Worm (Caenorhabditis elegans): ENCODE results near the gene F54D12.7.

The F54D12.7 gene

ce11 chrII:1343748-1344147 is 41.4 kb downstream of the F54D12.7 start:
- TF ChIP-seq flt-1 (GFP tag; IDR thresholded peaks at IDR 0.05) (no peak), tbx-37 (GFP tag; conservative IDR thresholded peaks at IDR 0.05) (no peak), ceh-36 (tag; optimal IDR thresholded peaks at IDR 0.05) (no peak)

ce11 chrII:1341416-1341815 is 43.8 kb downstream of the F54D12.7 start:
- no peak for TF ChIP-seq ceh-13 (GFP tag; optimal IDR thresholded peaks at IDR 0.05)
- TF ChIP-seq pes-1 (GFP tag; IDR thresholded peaks at IDR 0.05): no peak
- no peak for TF ChIP-seq ama-1 (optimal IDR thresholded peaks at IDR 0.05)
- no peak for TF ChIP-seq sea-1 (GFP tag; conservative IDR thresholded peaks at IDR 0.05)
- TF ChIP-seq F13C5.2 (tag; optimal IDR thresholded peaks at IDR 0.05): no peak

DNA sequence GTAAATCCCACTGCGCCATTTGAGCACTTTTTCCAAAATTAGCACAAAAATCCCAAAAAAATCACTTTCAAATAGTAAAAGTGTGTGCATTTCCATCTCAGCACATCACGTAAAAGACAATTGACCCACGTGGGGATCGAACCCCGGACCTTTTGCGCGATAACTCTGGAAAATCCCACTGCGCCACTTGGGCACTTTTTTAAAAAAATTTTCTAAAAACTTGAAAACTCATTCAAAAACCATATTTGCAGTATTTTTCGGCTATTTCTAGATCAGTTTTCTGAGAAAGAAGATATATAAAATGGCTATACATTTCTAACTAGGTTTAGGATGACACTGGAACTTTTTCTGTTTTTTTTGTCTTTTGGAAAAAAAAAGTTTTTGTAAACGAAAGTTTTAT is 45.1 kb downstream of the F54D12.7 start:
- TF ChIP-seq hmbx-1 (tag; optimal IDR thresholded peaks at IDR 0.05): no peak
- no peak for TF ChIP-seq aly-1 (tag; optimal IDR thresholded peaks at IDR 0.05)
- TF ChIP-seq F13C5.2 (tag; optimal IDR thresholded peaks at IDR 0.05): no peak
- TF ChIP-seq flt-1 (GFP tag; IDR thresholded peaks at IDR 0.05): no peak
- TF ChIP-seq pes-1 (GFP tag; IDR thresholded peaks at IDR 0.05): no peak
- TF ChIP-seq B0310.2 (tag; optimal IDR thresholded peaks at IDR 0.05): no peak
- TF ChIP-seq hmg-4 (GFP tag; optimal IDR thresholded peaks at IDR 0.05): no peak
- no peak for TF ChIP-seq ama-1 (optimal IDR thresholded peaks at IDR 0.05)
- no peak for TF ChIP-seq tbx-11 (GFP tag; IDR thresholded peaks at IDR 0.05)
- no peak for TF ChIP-seq sea-1 (GFP tag; conservative IDR thresholded peaks at IDR 0.05)
- no peak for TF ChIP-seq ceh-36 (tag; optimal IDR thresholded peaks at IDR 0.05)
- no peak for TF ChIP-seq ets-7 (tag; optimal IDR thresholded peaks at IDR 0.05)
- TF ChIP-seq tra-4 (tag; optimal IDR thresholded peaks at IDR 0.05): no peak
- TF ChIP-seq scrt-1 (GFP tag; IDR thresholded peaks at IDR 0.05): no peak
- no peak for TF ChIP-seq tbx-37 (GFP tag; conservative IDR thresholded peaks at IDR 0.05)

DNA sequence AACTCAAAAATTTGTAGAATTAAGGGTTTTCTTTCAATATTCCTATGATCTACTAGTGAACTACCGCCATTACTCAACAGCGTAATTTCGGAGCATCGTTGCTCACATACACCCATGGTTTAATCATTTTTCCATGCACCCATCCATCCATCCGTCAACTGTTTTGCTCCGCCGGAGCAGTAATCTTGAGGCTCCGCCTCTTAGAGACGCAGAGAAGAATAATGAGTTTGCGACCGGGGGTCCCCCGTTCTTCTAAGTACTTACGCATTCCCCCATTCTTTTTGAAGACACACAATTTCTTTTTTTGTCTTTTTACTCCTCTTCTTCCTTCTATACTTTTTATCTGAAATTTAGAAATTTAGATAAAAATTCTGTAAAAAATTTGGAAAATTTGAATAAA is 47.0 kb downstream of the F54D12.7 start:
- no peak for TF ChIP-seq hmg-4 (GFP tag; optimal IDR thresholded peaks at IDR 0.05)
- no peak for TF ChIP-seq sea-1 (GFP tag; conservative IDR thresholded peaks at IDR 0.05)
- TF ChIP-seq pes-1 (GFP tag; IDR thresholded peaks at IDR 0.05): no peak
- TF ChIP-seq flt-1 (GFP tag; IDR thresholded peaks at IDR 0.05): no peak
- TF ChIP-seq ets-7 (tag; optimal IDR thresholded peaks at IDR 0.05): no peak
- TF ChIP-seq hnd-1 (tag; optimal IDR thresholded peaks at IDR 0.05): no peak
- no peak for TF ChIP-seq ama-1 (optimal IDR thresholded peaks at IDR 0.05)
- no peak for TF ChIP-seq tra-4 (tag; optimal IDR thresholded peaks at IDR 0.05)
- TF ChIP-seq ceh-36 (tag; optimal IDR thresholded peaks at IDR 0.05): no peak
- no peak for TF ChIP-seq aly-1 (tag; optimal IDR thresholded peaks at IDR 0.05)
- TF ChIP-seq ceh-13 (GFP tag; optimal IDR thresholded peaks at IDR 0.05): no peak
- TF ChIP-seq hmbx-1 (tag; optimal IDR thresholded peaks at IDR 0.05): no peak
- no peak for TF ChIP-seq B0310.2 (tag; optimal IDR thresholded peaks at IDR 0.05)
- no peak for TF ChIP-seq tbx-11 (GFP tag; IDR thresholded peaks at IDR 0.05)
- TF ChIP-seq tbx-37 (GFP tag; conservative IDR thresholded peaks at IDR 0.05): no peak
- no peak for TF ChIP-seq F13C5.2 (tag; optimal IDR thresholded peaks at IDR 0.05)
